Worm (Caenorhabditis elegans): ENCODE results near the gene R11D1.2.

DNA sequence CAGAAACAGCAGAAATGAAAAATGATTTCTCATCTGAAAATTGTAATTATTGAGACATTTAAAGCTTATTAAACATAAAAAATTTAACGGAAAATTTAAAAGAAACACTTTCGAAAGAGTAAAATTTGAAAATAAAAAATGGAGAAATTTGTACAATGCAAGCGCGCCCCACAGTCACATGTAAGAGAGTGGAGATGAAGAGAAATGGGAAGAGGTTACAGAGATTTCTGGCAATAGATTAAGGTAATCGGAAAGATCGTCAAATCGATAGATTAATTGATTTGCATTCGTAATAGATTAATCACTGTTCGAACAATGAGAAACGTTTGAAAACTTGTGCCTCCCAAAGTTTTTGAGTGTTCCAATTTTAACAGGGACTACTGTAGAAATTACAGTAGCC is 39.0 kb downstream of the R11D1.2 start, which contains the start of gene C15C8.4:
- TF ChIP-seq nhr-76 (tag; optimal IDR thresholded peaks at IDR 0.05) (no peak), egl-27 (tag; optimal IDR thresholded peaks at IDR 0.05) (no peak), elt-3 (tag; optimal IDR thresholded peaks at IDR 0.05) (no peak), pqm-1 (tag; optimal IDR thresholded peaks at IDR 0.05) (no peak), sox-4 (tag; optimal IDR thresholded peaks at IDR 0.05) (no peak), sptf-1 (tag; optimal IDR thresholded peaks at IDR 0.05) (no peak), snpc-4 (tag; optimal IDR thresholded peaks at IDR 0.05) (no peak), fos-1 (tag; optimal IDR thresholded peaks at IDR 0.05) (no peak), lin-13 (GFP tag; optimal IDR thresholded peaks at IDR 0.05) (peak; percentile 9), rnt-1 (tag; optimal IDR thresholded peaks at IDR 0.05) (peak; percentile 12), pax-3 (tag; optimal IDR thresholded peaks at IDR 0.05) (no peak), nhr-11 (tag; optimal IDR thresholded peaks at IDR 0.05) (no peak), ztf-4 (tag; optimal IDR thresholded peaks at IDR 0.05) (no peak), ets-5 (GFP tag; IDR thresholded peaks at IDR 0.05) (no peak)
